Worm (Caenorhabditis elegans) whole organism, L4 larva: ENCODE measurements around the gene C03A3.2.

Experiments used
- F44E2.7 ChIP-seq: fragments of 200-800 bp; sonication (Bioruptor generic); IDR thresholded peaks from 2 replicates; pipeline ENCODE4 v2.1.2; 2022; ENCODE audit warnings: missing genetic modification characterization, missing compliant biosample characterization
- R02D3.7 ChIP-seq: fragments of 150-350 bp; sonication (generic microtip); optimal IDR thresholded peaks from 3 replicates; lab custom pipeline; 2014; ENCODE audit warnings: missing biosample characterization, missing genetic modification characterization
- T26A8.4 ChIP-seq: fragments of 200-800 bp; sonication (Bioruptor generic); IDR thresholded peaks from 2 replicates; pipeline ENCODE4 v1.3.6; 2022; ENCODE audit warnings: missing genetic modification characterization, missing compliant biosample characterization
- Y48G9A.11 ChIP-seq: fragments of 200-800 bp; sonication (Bioruptor generic); IDR thresholded peaks from 2 replicates; pipeline ENCODE4 v1.3.6; 2022; ENCODE audit warnings: missing genetic modification reagents, missing genetic modification characterization, missing compliant biosample characterization
- Y75B8A.6 ChIP-seq: fragments of 200-800 bp; sonication (Bioruptor generic); IDR thresholded peaks from 2 replicates; pipeline ENCODE4 v1.3.6; 2022; ENCODE audit warnings: missing genetic modification reagents, missing genetic modification characterization, missing compliant biosample characterization
- ZK337.2 ChIP-seq: fragments of 200-800 bp; sonication (Bioruptor generic); IDR thresholded peaks from 2 replicates; pipeline ENCODE4 v1.3.6; 2022; ENCODE audit warnings: missing genetic modification reagents, missing genetic modification characterization, missing compliant biosample characterization
- ZK546.5 ChIP-seq, 2 experiments: sonication (generic microtip); optimal IDR thresholded peaks; 2 replicates each; lab custom pipeline; 2017; ENCODE audit warnings: missing biosample characterization in 2 of 2, missing genetic modification characterization in 2 of 2
- aha-1 ChIP-seq: fragments of 150-350 bp; peaks from one replicate; lab custom pipeline; 2014; ENCODE audit warnings: missing biosample characterization, missing genetic modification characterization
- ama-1 ChIP-seq: fragments of 150-350 bp; optimal IDR thresholded peaks from 2 replicates; lab custom pipeline; 2014; ENCODE audit warnings: inconsistent platforms, mixed read lengths
- arid-1 ChIP-seq: fragments of 200-800 bp; sonication (Bioruptor generic); conservative IDR thresholded peaks from 2 replicates; pipeline ENCODE4 v1.3.6; 2022; ENCODE audit warnings: missing genetic modification reagents, missing genetic modification characterization, missing compliant biosample characterization
- attf-4 ChIP-seq: sonication (generic microtip); optimal IDR thresholded peaks from 3 replicates; lab custom pipeline; 2017; ENCODE audit warnings: missing biosample characterization, missing genetic modification characterization
- ceh-44 ChIP-seq: fragments of 200-800 bp; sonication (Bioruptor generic); IDR thresholded peaks from 2 replicates; pipeline ENCODE4 v1.3.6; 2022; ENCODE audit warnings: missing genetic modification reagents, missing genetic modification characterization, missing compliant biosample characterization
- ceh-62 ChIP-seq: sonication (generic microtip); optimal IDR thresholded peaks from 2 replicates; lab custom pipeline; 2017; ENCODE audit warnings: missing biosample characterization, missing genetic modification characterization
- daf-16 ChIP-seq, 3 experiments: sonication (generic microtip); optimal IDR thresholded peaks; 2 replicates each; lab custom pipeline; 2016 to 2017; ENCODE audit warnings: missing genetic modification characterization in 3 of 3, missing genetic modification reagents in 3 of 3, mild to moderate bottlenecking in 2 of 3, missing compliant biosample characterization in 2 of 3, missing biosample characterization in 1 of 3, moderate library complexity in 1 of 3
- dmd-9 ChIP-seq: fragments of 200-800 bp; sonication (Bioruptor generic); IDR thresholded peaks from 2 replicates; pipeline ENCODE4 v1.3.6; 2022; ENCODE audit warnings: missing genetic modification reagents, missing genetic modification characterization, missing compliant biosample characterization
- duxl-1 ChIP-seq: sonication (generic microtip); optimal IDR thresholded peaks from 2 replicates; lab custom pipeline; 2016; ENCODE audit warnings: mild to moderate bottlenecking, missing genetic modification characterization, moderate library complexity, missing compliant biosample characterization; ENCODE audit not compliant: poor library complexity
- hif-1 ChIP-seq, 2 experiments: sonication (generic microtip); optimal IDR thresholded peaks; 2 replicates each; lab custom pipeline; 2016 to 2017; ENCODE audit warnings: missing compliant biosample characterization in 2 of 2, missing genetic modification characterization in 2 of 2, missing genetic modification reagents in 2 of 2, missing genotype in 2 of 2, mild to moderate bottlenecking in 1 of 2
- hlh-30 ChIP-seq: sonication (generic microtip); optimal IDR thresholded peaks from 2 replicates; lab custom pipeline; 2017; ENCODE audit warnings: antibody characterized with exemption, mild to moderate bottlenecking, missing genetic modification characterization, missing compliant biosample characterization; ENCODE audit not compliant: insufficient read depth
- lin-38 ChIP-seq: fragments of 200-800 bp; sonication (Bioruptor generic); IDR thresholded peaks from 2 replicates; pipeline ENCODE4 v1.3.6; 2022; ENCODE audit warnings: missing genetic modification reagents, missing genetic modification characterization, missing compliant biosample characterization
- lsy-2 ChIP-seq, 2 experiments: fragments of 150-350 bp in 1 of 2; sonication (generic microtip) in 1 of 2; optimal IDR thresholded peaks; 2 replicates each; lab custom pipeline; 2014 to 2017; ENCODE audit warnings: missing biosample characterization in 2 of 2, missing genetic modification characterization in 2 of 2
- madf-9 ChIP-seq: fragments of 200-800 bp; sonication (Bioruptor generic); conservative IDR thresholded peaks from 2 replicates; pipeline ENCODE4 v1.3.6; 2022; ENCODE audit warnings: missing genetic modification reagents, missing genetic modification characterization, missing compliant biosample characterization
- mdl-1 ChIP-seq, 2 experiments: fragments of 150-350 bp in 1 of 2; sonication (generic microtip) in 1 of 2; optimal IDR thresholded peaks; 2 replicates each; lab custom pipeline; 2014 to 2017; ENCODE audit warnings: missing biosample characterization in 2 of 2, missing genetic modification characterization in 2 of 2
- mes-2 ChIP-seq: sonication (generic microtip); optimal IDR thresholded peaks from 2 replicates; lab custom pipeline; 2016; ENCODE audit warnings: missing genotype, mild to moderate bottlenecking, missing genetic modification characterization, missing compliant biosample characterization; ENCODE audit not compliant: poor library complexity, severe bottlenecking
- nhr-11 ChIP-seq: fragments of 150-350 bp; optimal IDR thresholded peaks from 2 replicates; lab custom pipeline; 2014; ENCODE audit warnings: missing biosample characterization, missing genetic modification characterization
- nhr-25 ChIP-seq: sonication (generic microtip); optimal IDR thresholded peaks from 2 replicates; lab custom pipeline; 2017; ENCODE audit warnings: missing genetic modification characterization, mild to moderate bottlenecking, missing compliant biosample characterization, antibody characterized with exemption, moderate library complexity, borderline replicate concordance; ENCODE audit not compliant: insufficient read depth
- nhr-41 ChIP-seq: fragments of 200-800 bp; sonication (Bioruptor generic); IDR thresholded peaks from 2 replicates; pipeline ENCODE4 v1.3.6; 2022; ENCODE audit warnings: missing genetic modification reagents, missing genetic modification characterization, missing compliant biosample characterization
- nhr-42 ChIP-seq: fragments of 200-800 bp; sonication (Bioruptor generic); IDR thresholded peaks from 2 replicates; pipeline ENCODE4 v1.3.6; 2022; ENCODE audit warnings: missing genetic modification characterization, missing compliant biosample characterization
- nhr-77 ChIP-seq: fragments of 150-350 bp; optimal IDR thresholded peaks from 2 replicates; lab custom pipeline; 2014; ENCODE audit warnings: missing biosample characterization, missing genetic modification characterization
- rbr-2 ChIP-seq: sonication (generic microtip); optimal IDR thresholded peaks from 2 replicates; lab custom pipeline; 2016; ENCODE audit warnings: missing genotype, missing genetic modification characterization, missing compliant biosample characterization
- saeg-2 ChIP-seq: fragments of 200-800 bp; sonication (Bioruptor generic); IDR thresholded peaks from 2 replicates; pipeline ENCODE4 v1.3.6; 2022; ENCODE audit warnings: missing genetic modification reagents, missing genetic modification characterization, missing compliant biosample characterization
- set-16 ChIP-seq: fragments of 200-800 bp; sonication (Bioruptor generic); IDR thresholded peaks from 2 replicates; pipeline ENCODE4 v1.3.6; 2022; ENCODE audit warnings: missing genetic modification reagents, missing genetic modification characterization, missing compliant biosample characterization
- skn-1 ChIP-seq: fragments of 150-350 bp; optimal IDR thresholded peaks from 2 replicates; lab custom pipeline; 2014; ENCODE audit warnings: missing biosample characterization, missing genetic modification characterization
- unc-39 ChIP-seq: sonication (generic microtip); optimal IDR thresholded peaks from 2 replicates; lab custom pipeline; 2017; ENCODE audit warnings: missing biosample characterization, missing genetic modification characterization
- unc-62 ChIP-seq, 3 experiments: fragments of 150-350 bp in 1 of 3; sonication (generic microtip); optimal IDR thresholded peaks in 2 of 3; peaks in 1 of 3; 1 replicate in 1 of 3; 2 replicates in 2 of 3; lab custom pipeline; 2014 to 2017; ENCODE audit warnings: missing biosample characterization in 3 of 3, missing genetic modification characterization in 3 of 3, missing genetic modification reagents in 3 of 3, missing genotype in 1 of 3
- zip-11 ChIP-seq: fragments of 200-800 bp; sonication (Bioruptor generic); IDR thresholded peaks from 2 replicates; pipeline ENCODE4 v1.3.6; 2022; ENCODE audit warnings: missing genetic modification characterization, missing compliant biosample characterization
- ztf-7 ChIP-seq: fragments of 150-350 bp; optimal IDR thresholded peaks from 2 replicates; lab custom pipeline; 2014; ENCODE audit warnings: missing biosample characterization, missing genetic modification characterization

C03A3.2 gene

DNA sequence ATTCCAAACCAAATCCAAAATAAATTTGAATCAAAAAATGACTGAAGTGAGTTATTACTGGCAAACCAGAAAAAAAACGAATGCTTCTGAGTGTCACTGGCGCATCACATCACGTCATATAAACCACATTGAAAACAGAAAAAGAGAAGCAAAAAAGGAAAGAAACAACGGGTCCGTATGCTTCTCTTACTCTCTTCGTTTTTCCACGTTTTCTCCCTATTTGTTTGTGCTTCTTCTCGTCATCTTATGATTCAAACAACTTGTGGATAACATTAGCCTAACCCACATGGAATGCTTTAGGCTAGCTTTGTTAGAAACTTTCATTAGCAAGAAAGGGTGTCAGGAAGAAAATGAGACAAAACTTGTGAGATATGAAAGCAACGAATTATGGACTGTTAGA is 21.2 kb upstream of the C03A3.2 start (continued):
- no peak for TF ChIP-seq lin-38 (GFP tag; lab: Robert Waterston, UW)
- no peak for TF ChIP-seq attf-4 (tag; lab: Kevin White, UChicago)
- TF ChIP-seq lsy-2 (tag; optimal IDR thresholded peaks at IDR 0.05; lab: Kevin White, UChicago), result peak in 1 of 2 experiments; percentile 32
- TF ChIP-seq saeg-2 (GFP tag; lab: Robert Waterston, UW), result no peak
- peak; percentile 1 for TF ChIP-seq rbr-2 (tag; lab: Kevin White, UChicago)
- TF ChIP-seq hlh-30, result peak; percentile 33
- no peak for TF ChIP-seq nhr-41
- no peak for TF ChIP-seq madf-9 (GFP tag; lab: Robert Waterston, UW)
- no peak for TF ChIP-seq skn-1
- no peak for TF ChIP-seq R02D3.7 (tag; lab: Kevin White, UChicago)

DNA sequence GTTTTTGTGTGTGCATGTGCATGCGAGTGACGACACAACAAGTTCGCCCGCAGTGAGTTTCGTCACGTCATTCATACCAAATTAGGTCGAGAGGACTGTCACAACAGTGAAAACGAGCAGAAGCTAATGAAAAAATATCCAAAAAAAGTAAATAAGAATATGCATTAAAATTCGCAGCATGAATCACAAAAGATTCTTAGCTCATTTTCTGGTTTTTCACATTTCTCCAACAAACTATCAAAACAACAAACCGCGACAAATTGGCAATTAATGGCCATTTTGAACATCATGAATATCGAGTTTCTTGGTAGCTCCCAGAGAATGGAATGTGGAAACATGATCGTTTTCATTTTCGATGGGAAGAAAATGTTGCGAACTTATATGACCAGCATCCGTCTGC is 19.0 kb upstream of the C03A3.2 start:
- TF ChIP-seq mdl-1 (tag; optimal IDR thresholded peaks at IDR 0.05; lab: Kevin White, UChicago), result no peak
- peak; percentile 72 for TF ChIP-seq aha-1
- no peak for TF ChIP-seq nhr-41
- peak in 1 of 2 experiments; percentile 75 for TF ChIP-seq unc-62 (GFP tag; optimal IDR thresholded peaks at IDR 0.05 in 1 of 2; lab: Kevin White, UChicago)
- TF ChIP-seq unc-62 (tag; optimal IDR thresholded peaks at IDR 0.05; lab: Kevin White, UChicago), result no peak
- no peak for TF ChIP-seq Y48G9A.11 (GFP tag; lab: Robert Waterston, UW)
- no peak for TF ChIP-seq R02D3.7 (tag; lab: Kevin White, UChicago)
- no peak for TF ChIP-seq zip-11
- no peak for TF ChIP-seq duxl-1 (tag; lab: Kevin White, UChicago)
- TF ChIP-seq arid-1 (GFP tag; lab: Robert Waterston, UW), result no peak
- no peak for TF ChIP-seq ceh-62 (tag; lab: Kevin White, UChicago)
- no peak for TF ChIP-seq ztf-7

DNA sequence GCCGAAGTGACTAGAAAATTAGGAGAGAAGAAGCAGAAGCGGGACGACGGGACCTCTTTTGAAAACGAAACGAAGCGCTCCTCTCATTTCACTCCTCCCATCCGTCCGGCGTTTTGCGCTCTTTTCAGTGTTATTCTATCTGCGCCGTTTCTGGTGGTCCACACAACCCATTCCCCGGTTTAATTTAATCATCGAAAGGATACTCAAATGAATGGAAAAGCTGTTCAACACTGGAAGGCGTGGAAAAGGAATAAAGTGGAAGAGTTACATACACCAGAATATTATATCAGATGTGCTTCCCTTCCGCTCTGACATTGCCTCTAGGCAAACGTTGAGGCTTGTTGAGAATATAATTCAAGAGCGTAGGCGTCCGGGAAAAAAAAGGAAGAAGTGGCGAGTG is 17.6 kb upstream of the C03A3.2 start:
- TF ChIP-seq ZK337.2 (GFP tag; lab: Robert Waterston, UW) (no peak), hif-1 (tag; optimal IDR thresholded peaks at IDR 0.05; lab: Kevin White, UChicago) (no peak), daf-16 (GFP tag; optimal IDR thresholded peaks at IDR 0.05; lab: Kevin White, UChicago) (no peak), daf-16 (tag; optimal IDR thresholded peaks at IDR 0.05; lab: Kevin White, UChicago) (no peak), lin-38 (GFP tag; lab: Robert Waterston, UW) (no peak), ztf-7 (no peak), nhr-25 (tag; lab: Kevin White, UChicago) (no peak), ama-1 (lab: Kevin White, UChicago) (no peak), nhr-42 (GFP tag; lab: Robert Waterston, UW) (no peak), mes-2 (no peak), dmd-9 (no peak), ceh-44 (no peak), nhr-11 (tag; lab: Kevin White, UChicago) (no peak), T26A8.4 (GFP tag; lab: Robert Waterston, UW) (no peak), F44E2.7 (GFP tag; lab: Robert Waterston, UW) (no peak), unc-39 (tag; lab: Kevin White, UChicago) (no peak), Y75B8A.6 (GFP tag; lab: Robert Waterston, UW) (no peak), madf-9 (GFP tag; lab: Robert Waterston, UW) (no peak), ZK546.5 (tag; optimal IDR thresholded peaks at IDR 0.05; lab: Kevin White, UChicago) (no peak), set-16 (GFP tag; lab: Robert Waterston, UW) (no peak), nhr-77 (tag; lab: Kevin White, UChicago) (no peak)
